Worm (Caenorhabditis elegans) whole organism, early embryonic: ENCODE results near the gene K02E11.7.

Experiments
- B0310.2 ChIP-seq: sonication (generic microtip); optimal IDR thresholded peaks from 2 replicates; lab custom pipeline; 2016; ENCODE audit warnings: mild to moderate bottlenecking, missing genetic modification characterization, missing compliant biosample characterization
- F13C5.2 ChIP-seq: sonication (generic microtip); optimal IDR thresholded peaks from 2 replicates; lab custom pipeline; 2017; ENCODE audit warnings: mild to moderate bottlenecking, missing genetic modification characterization, inconsistent platforms, missing compliant biosample characterization
- aly-1 ChIP-seq: sonication (generic microtip); optimal IDR thresholded peaks from 2 replicates; lab custom pipeline; 2016; ENCODE audit warnings: missing genetic modification characterization, missing compliant biosample characterization
- ama-1 ChIP-seq: fragments of 150-350 bp; optimal IDR thresholded peaks from 2 replicates; lab custom pipeline; 2014
- ceh-36 ChIP-seq: sonication (generic microtip); optimal IDR thresholded peaks from 2 replicates; lab custom pipeline; 2016; ENCODE audit warnings: missing genetic modification characterization, inconsistent platforms, missing compliant biosample characterization
- ets-7 ChIP-seq: sonication (generic microtip); optimal IDR thresholded peaks from 2 replicates; lab custom pipeline; 2016; ENCODE audit warnings: missing genotype, missing genetic modification characterization, missing compliant biosample characterization
- flt-1 ChIP-seq: fragments of 200-800 bp; sonication (Bioruptor generic); IDR thresholded peaks from 2 replicates; pipeline ENCODE4 v1.3.6; 2022; ENCODE audit warnings: missing genetic modification characterization, missing compliant biosample characterization
- hmbx-1 ChIP-seq: sonication (generic microtip); optimal IDR thresholded peaks from 2 replicates; lab custom pipeline; 2016; ENCODE audit warnings: mild to moderate bottlenecking, missing genetic modification characterization, missing compliant biosample characterization
- hmg-4 ChIP-seq: fragments of 200-800 bp; sonication (Bioruptor generic); optimal IDR thresholded peaks from 2 replicates; lab custom pipeline; 2018; ENCODE audit warnings: mild to moderate bottlenecking, missing genetic modification characterization, missing compliant biosample characterization
- hnd-1 ChIP-seq: sonication (generic microtip); optimal IDR thresholded peaks from 2 replicates; lab custom pipeline; 2016; ENCODE audit warnings: missing genetic modification characterization, missing compliant biosample characterization
- pes-1 ChIP-seq: fragments of 200-800 bp; sonication (Bioruptor generic); IDR thresholded peaks from 2 replicates; pipeline ENCODE4 v1.3.6; 2022; ENCODE audit warnings: missing genetic modification reagents, missing genetic modification characterization, missing compliant biosample characterization
- scrt-1 ChIP-seq: fragments of 200-800 bp; sonication (Bioruptor generic); IDR thresholded peaks from 2 replicates; pipeline ENCODE4 v1.3.6; 2022; ENCODE audit warnings: missing genetic modification characterization, missing compliant biosample characterization
- tbx-37 ChIP-seq: fragments of 200-800 bp; sonication (Bioruptor generic); conservative IDR thresholded peaks from 2 replicates; pipeline ENCODE4 v1.3.6; 2022; ENCODE audit warnings: missing genetic modification reagents, missing genetic modification characterization, missing compliant biosample characterization
- tra-4 ChIP-seq: sonication (generic microtip); optimal IDR thresholded peaks from 2 replicates; lab custom pipeline; 2017; ENCODE audit warnings: missing genetic modification characterization, missing compliant biosample characterization

- TF ChIP-seq flt-1 (GFP tag; lab: Robert Waterston, UW) (no peak), ama-1 (lab: Kevin White, UChicago) (no peak), aly-1 (tag; lab: Kevin White, UChicago) (no peak), hmbx-1 (tag; lab: Kevin White, UChicago) (no peak), ets-7 (tag; lab: Kevin White, UChicago) (no peak), F13C5.2 (no peak), hmg-4 (GFP tag; lab: Kevin White, UChicago) (no peak), tra-4 (tag; lab: Kevin White, UChicago) (no peak), tbx-37 (GFP tag; lab: Robert Waterston, UW) (no peak), B0310.2 (tag; lab: Kevin White, UChicago) (no peak), scrt-1 (GFP tag; lab: Robert Waterston, UW) (no peak), pes-1 (GFP tag; lab: Robert Waterston, UW) (no peak), ceh-36 (tag; lab: Kevin White, UChicago) (no peak), hnd-1 (tag; lab: Kevin White, UChicago) (no peak)
Measured at ce11 chrV:14223141-14223540, 31.0 kb downstream of the K02E11.7 start.
